Fruit fly (Drosophila melanogaster): ENCODE results near the gene Ugt36A1.
A peak's percentile ranks its signal among the peaks of the same experiment; 100 is the strongest.

dm6 chr2L:3628819-3629218 lies 9.9 kb downstream of the Ugt36A1 start:
- TF ChIP-seq tll (GFP tag; optimal IDR thresholded peaks at IDR 0.05) (no peak), mam (GFP tag; optimal IDR thresholded peaks at IDR 0.05) (peak; percentile 53), chn (GFP tag; optimal IDR thresholded peaks at IDR 0.05) (peak; percentile 77), insv (GFP tag; optimal IDR thresholded peaks at IDR 0.05) (no peak), Atf3 (GFP tag; optimal IDR thresholded peaks at IDR 0.05) (peak; percentile 85), lbe (GFP tag; optimal IDR thresholded peaks at IDR 0.05) (no peak), CG13894 (tag; optimal IDR thresholded peaks at IDR 0.05) (peak; percentile 59), dimm (GFP tag; IDR thresholded peaks at IDR 0.05) (no peak), CG4617 (GFP tag; optimal IDR thresholded peaks at IDR 0.05; ENCODE audit: borderline replicate concordance) (no peak), CG3407 (GFP tag; optimal IDR thresholded peaks at IDR 0.05) (peak; percentile 95), CG12299 (tag; optimal IDR thresholded peaks at IDR 0.05) (peak; percentile 4), CG31441 (GFP tag; IDR thresholded peaks at IDR 0.05) (peak; percentile 69; the same call in 1 of the 2 replicates), exex (tag; optimal IDR thresholded peaks at IDR 0.05) (peak; percentile 85)
